Fruit fly (Drosophila melanogaster): ENCODE measurements around the gene sty.

Gene sty

DNA sequence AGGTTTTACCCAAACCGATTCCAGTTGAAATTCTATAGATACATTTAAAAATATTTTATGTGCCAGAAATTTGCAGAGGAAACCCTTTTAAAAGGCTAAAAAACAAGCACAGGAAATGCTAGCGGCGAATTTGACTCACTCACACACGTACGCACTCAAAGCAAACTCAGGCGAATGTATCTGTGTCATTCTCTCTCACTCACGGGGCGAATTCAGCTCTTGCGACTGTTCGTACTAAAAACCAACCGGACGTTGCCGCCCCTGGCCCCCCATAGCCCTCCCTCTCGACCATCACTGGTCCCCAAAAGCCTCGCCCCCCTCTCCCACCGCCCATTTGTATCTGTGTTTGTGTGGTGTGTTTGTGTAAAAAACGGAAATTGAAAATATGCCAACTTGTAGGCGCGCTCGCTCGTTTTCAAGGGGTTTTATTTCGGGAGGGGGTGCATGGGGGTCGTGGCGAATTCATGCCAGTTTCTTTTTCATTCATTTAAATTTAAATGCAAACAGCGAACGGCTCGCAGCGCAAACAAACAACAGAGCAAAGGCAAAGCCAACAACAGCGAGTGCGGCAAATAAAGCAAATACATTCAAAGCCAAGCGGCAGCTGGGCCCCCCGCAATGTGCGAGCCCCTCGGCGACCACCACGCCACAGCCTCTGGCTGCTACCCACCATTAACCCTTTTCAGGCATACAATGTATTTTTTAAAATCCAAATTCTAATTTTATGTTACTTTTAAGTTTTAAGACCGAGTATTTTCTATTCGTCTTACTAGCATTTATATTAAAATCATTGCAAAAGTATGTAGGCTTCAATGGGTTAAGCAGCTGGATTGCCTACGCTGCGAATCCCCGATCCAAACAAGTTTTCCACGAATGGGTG is 6.3 kb downstream of the sty start (continued):
- TF ChIP-seq CG12104 (GFP tag; optimal IDR thresholded peaks at IDR 0.05) (peak; percentile 62), stc (GFP tag; IDR thresholded peaks at IDR 0.05) (peak; percentile 69), CG6765 (GFP tag; optimal IDR thresholded peaks at IDR 0.05) (peak; percentile 79), hbn (GFP tag; IDR thresholded peaks at IDR 0.05; ENCODE audit: partially characterized antibody) (no peak), sd (tag; optimal IDR thresholded peaks at IDR 0.05) (peak; percentile 97), Gug (GFP tag; IDR thresholded peaks at IDR 0.05) (peak; percentile 65; the same call in 3 of the 4 replicates), CG2875 (GFP tag; optimal IDR thresholded peaks at IDR 0.05) (peak; percentile 41), CG11093 (GFP tag; IDR thresholded peaks at IDR 0.05) (peak; percentile 61; the same call in 1 of the 3 replicates), jing (GFP tag; optimal IDR thresholded peaks at IDR 0.05) (peak; percentile 23), Ptx1 (GFP tag; IDR thresholded peaks at IDR 0.05) (peak; percentile 87), Blimp-1 (GFP tag; optimal IDR thresholded peaks at IDR 0.05) (peak; percentile 39), gcm (GFP tag; optimal IDR thresholded peaks at IDR 0.05) (no peak), C15 (GFP tag; IDR thresholded peaks at IDR 0.05) (peak; percentile 71; the same call in 2 of the 3 replicates), CG13287 (GFP tag; IDR thresholded peaks at IDR 0.05; ENCODE audit: partially characterized antibody) (no peak; the same call in 1 of the 2 replicates), Camta (GFP tag; optimal IDR thresholded peaks at IDR 0.05) (peak; percentile 13), CG18599 (GFP tag; optimal IDR thresholded peaks at IDR 0.05) (peak; percentile 84), CG1024 (GFP tag; IDR thresholded peaks at IDR 0.05) (peak; percentile 62), CG10979 (tag; optimal IDR thresholded peaks at IDR 0.05) (peak; percentile 26), CG14014 (GFP tag; IDR thresholded peaks at IDR 0.05) (peak; percentile 90), H15 (GFP tag; IDR thresholded peaks at IDR 0.05) (peak; percentile 70), Dll (GFP tag; IDR thresholded peaks at IDR 0.05; ENCODE audit: partially characterized antibody) (no peak), CG10462 (GFP tag; optimal IDR thresholded peaks at IDR 0.05) (peak; percentile 2), Med (GFP tag) (peak; percentile 95), CG2199 (GFP tag; IDR thresholded peaks at IDR 0.05) (peak; percentile 83), MTF-1 (GFP tag; optimal IDR thresholded peaks at IDR 0.05; ENCODE audit: borderline replicate concordance) (peak; percentile 50), CG18011 (GFP tag; optimal IDR thresholded peaks at IDR 0.05) (peak; percentile 11), CG11085 (GFP tag; IDR thresholded peaks at IDR 0.05) (peak; percentile 71), ash1 (GFP tag; optimal IDR thresholded peaks at IDR 0.05) (peak; percentile 90), Vsx1 (GFP tag; optimal IDR thresholded peaks at IDR 0.05) (peak; percentile 76), onecut (GFP tag; IDR thresholded peaks at IDR 0.05) (peak; percentile 57), H2.0 (GFP tag; IDR thresholded peaks at IDR 0.05) (peak; percentile 81), br (optimal IDR thresholded peaks at IDR 0.05) (no peak), CG16813 (GFP tag; IDR thresholded peaks at IDR 0.05; ENCODE audit: partially characterized antibody) (no peak; the same call in 2 of the 3 replicates), CG9437 (GFP tag; optimal IDR thresholded peaks at IDR 0.05) (peak; percentile 39), ranshi (GFP tag; IDR thresholded peaks at IDR 0.05) (peak; percentile 84), Ssrp (tag; optimal IDR thresholded peaks at IDR 0.05) (peak; percentile 63), CG10209 (GFP tag; optimal IDR thresholded peaks at IDR 0.05) (peak; percentile 69), Dbx (GFP tag; IDR thresholded peaks at IDR 0.05) (peak; percentile 83), CG2202 (tag; optimal IDR thresholded peaks at IDR 0.05) (no peak), sob (GFP tag; IDR thresholded peaks at IDR 0.05) (peak; percentile 82), fd3F (GFP tag; optimal IDR thresholded peaks at IDR 0.05) (peak; percentile 36), GATAe (GFP tag; conservative IDR thresholded peaks at IDR 0.05) (peak; percentile 51), vfl (GFP tag; optimal IDR thresholded peaks at IDR 0.05) (peak; percentile 26), croc (GFP tag; conservative IDR thresholded peaks at IDR 0.05) (0 out of 3 replicates have a peak, but pooled peaks have one; percentile 20), her (GFP tag; optimal IDR thresholded peaks at IDR 0.05) (peak; percentile 8), inv (GFP tag; IDR thresholded peaks at IDR 0.05; ENCODE audit: partially characterized antibody) (peak; percentile 27; the same call in 1 of the 2 replicates), ems (GFP tag; optimal IDR thresholded peaks at IDR 0.05) (peak; percentile 63), CG6813 (GFP tag; optimal IDR thresholded peaks at IDR 0.05) (peak; percentile 80)
